4 worm cellular contexts compared by ENCODE assay signal in genomic region chrX:9537538-9538172, ce11.
TF ChIP-seq lines count a peak whose summit lies in the region.

No protein-coding gene starts in this region.

TF ChIP-seq in whole organism, L1 larva, 84 proteins besides CTCF, POLR2A, EP300 and RAD21 (continues in another document):
- TF ChIP-seq zag-1 (tag; optimal IDR thresholded peaks at IDR 0.05; lab: Kevin White, UChicago) (no peak), ceh-8 (GFP tag; optimal IDR thresholded peaks at IDR 0.05; lab: Kevin White, UChicago) (no peak), mdl-1 (tag; optimal IDR thresholded peaks at IDR 0.05; lab: Kevin White, UChicago) (peak in 1 of 2 experiments; percentile 62), grh-1 (GFP tag; IDR thresholded peaks at IDR 0.05; lab: Robert Waterston, UW) (peak; percentile 39), ceh-63 (GFP tag; optimal IDR thresholded peaks at IDR 0.05; lab: Kevin White, UChicago) (no peak), sptf-1 (tag; optimal IDR thresholded peaks at IDR 0.05; lab: Kevin White, UChicago) (no peak), lin-14 (GFP tag; optimal IDR thresholded peaks at IDR 0.05; lab: Kevin White, UChicago) (peak; percentile 49), efl-1 (optimal IDR thresholded peaks at IDR 0.05; lab: Kevin White, UChicago) (no peak), efl-1 (GFP tag; optimal IDR thresholded peaks at IDR 0.05 in 1 of 2; lab: Kevin White, UChicago) (no peak), C16A3.4 (tag; optimal IDR thresholded peaks at IDR 0.05; lab: Kevin White, UChicago) (no peak), pax-3 (tag; optimal IDR thresholded peaks at IDR 0.05; lab: Kevin White, UChicago) (no peak), nhr-84 (tag; optimal IDR thresholded peaks at IDR 0.05; lab: Kevin White, UChicago) (no peak), nhr-76 (tag; optimal IDR thresholded peaks at IDR 0.05; lab: Kevin White, UChicago) (no peak), egl-13 (tag; optimal IDR thresholded peaks at IDR 0.05; lab: Kevin White, UChicago) (no peak), lin-35 (GFP tag; optimal IDR thresholded peaks at IDR 0.05; lab: Kevin White, UChicago) (peak in 1 of 2 experiments; percentile 38), dsc-1 (tag; optimal IDR thresholded peaks at IDR 0.05; lab: Kevin White, UChicago) (peak; percentile 96), nhr-11 (tag; optimal IDR thresholded peaks at IDR 0.05; lab: Kevin White, UChicago) (no peak), lsy-2 (tag; optimal IDR thresholded peaks at IDR 0.05; lab: Kevin White, UChicago) (peak in 1 of 2 experiments; percentile 1), rnt-1 (tag; optimal IDR thresholded peaks at IDR 0.05; lab: Kevin White, UChicago) (peak; percentile 1), nhr-90 (tag; optimal IDR thresholded peaks at IDR 0.05; lab: Kevin White, UChicago; ENCODE audit: poor library complexity) (peak; percentile 17), elt-2 (tag; optimal IDR thresholded peaks at IDR 0.05; lab: Kevin White, UChicago) (no peak), pag-3 (tag; optimal IDR thresholded peaks at IDR 0.05; lab: Kevin White, UChicago; ENCODE audit: borderline replicate concordance, insufficient read depth) (no peak), nhr-71 (tag; optimal IDR thresholded peaks at IDR 0.05; lab: Kevin White, UChicago) (peak; percentile 41)

TF ChIP-seq in whole organism, L2 larva, 48 proteins besides CTCF, POLR2A, EP300 and RAD21 (continues in another document):
- no peak for TF ChIP-seq elt-1 (tag; optimal IDR thresholded peaks at IDR 0.05; lab: Kevin White, UChicago)
- no peak for TF ChIP-seq lin-39 (tag; optimal IDR thresholded peaks at IDR 0.05; lab: Kevin White, UChicago)
- TF ChIP-seq egl-27 (tag; optimal IDR thresholded peaks at IDR 0.05; lab: Kevin White, UChicago): no peak
- TF ChIP-seq ceh-82 (tag; optimal IDR thresholded peaks at IDR 0.05; lab: Kevin White, UChicago): no peak
- no peak for TF ChIP-seq lsy-2 (tag; optimal IDR thresholded peaks at IDR 0.05; lab: Kevin White, UChicago)
- no peak for TF ChIP-seq C34F6.9 (tag; optimal IDR thresholded peaks at IDR 0.05; lab: Kevin White, UChicago)
- no peak for TF ChIP-seq alr-1 (tag; optimal IDR thresholded peaks at IDR 0.05; lab: Kevin White, UChicago)
- TF ChIP-seq ztf-4 (tag; optimal IDR thresholded peaks at IDR 0.05; lab: Kevin White, UChicago): no peak
- peak; percentile 30 for TF ChIP-seq sma-3 (GFP tag; optimal IDR thresholded peaks at IDR 0.05; lab: Kevin White, UChicago)
- TF ChIP-seq lin-13 (GFP tag; optimal IDR thresholded peaks at IDR 0.05; lab: Kevin White, UChicago): no peak
- TF ChIP-seq mab-5 (tag; optimal IDR thresholded peaks at IDR 0.05; lab: Kevin White, UChicago): no peak
- peak; percentile 31 for TF ChIP-seq nhr-21 (tag; optimal IDR thresholded peaks at IDR 0.05; lab: Kevin White, UChicago)
- TF ChIP-seq gmeb-1 (tag; optimal IDR thresholded peaks at IDR 0.05; lab: Kevin White, UChicago): no peak
- TF ChIP-seq Y55F3AM.14 (GFP tag; optimal IDR thresholded peaks at IDR 0.05; lab: Kevin White, UChicago): no peak
- TF ChIP-seq nhr-23 (tag; optimal IDR thresholded peaks at IDR 0.05; lab: Kevin White, UChicago): no peak
- TF ChIP-seq aly-2 (tag; optimal IDR thresholded peaks at IDR 0.05; lab: Kevin White, UChicago): no peak
- peak; percentile 62 for TF ChIP-seq crh-2 (tag; optimal IDR thresholded peaks at IDR 0.05; lab: Kevin White, UChicago)
- no peak for TF ChIP-seq unc-39 (tag; optimal IDR thresholded peaks at IDR 0.05; lab: Kevin White, UChicago)
- TF ChIP-seq ama-1 (optimal IDR thresholded peaks at IDR 0.05; lab: Kevin White, UChicago): no peak
- TF ChIP-seq ztf-11 (tag; optimal IDR thresholded peaks at IDR 0.05; lab: Kevin White, UChicago): no peak
- no peak for TF ChIP-seq unc-55 (GFP tag; optimal IDR thresholded peaks at IDR 0.05; lab: Kevin White, UChicago)
- no peak for TF ChIP-seq R02D3.7 (tag; optimal IDR thresholded peaks at IDR 0.05; lab: Kevin White, UChicago)
- no peak for TF ChIP-seq lin-11 (tag; optimal IDR thresholded peaks at IDR 0.05; lab: Kevin White, UChicago)
- TF ChIP-seq snpc-4 (tag; optimal IDR thresholded peaks at IDR 0.05; lab: Kevin White, UChicago): no peak
- TF ChIP-seq dmd-4 (tag; optimal IDR thresholded peaks at IDR 0.05; lab: Kevin White, UChicago): no peak
- no peak for TF ChIP-seq ceh-16 (tag; optimal IDR thresholded peaks at IDR 0.05; lab: Kevin White, UChicago)

TF ChIP-seq in whole organism, L3 larva, 47 proteins besides CTCF, POLR2A, EP300 and RAD21:
- TF ChIP-seq unc-62 (GFP tag; optimal IDR thresholded peaks at IDR 0.05; lab: Kevin White, UChicago) (no peak), lin-15B (tag; optimal IDR thresholded peaks at IDR 0.05; lab: Kevin White, UChicago) (no peak), elt-3 (tag; optimal IDR thresholded peaks at IDR 0.05; lab: Kevin White, UChicago) (peak in 1 of 3 experiments; percentile 50), ceh-16 (tag; optimal IDR thresholded peaks at IDR 0.05; lab: Kevin White, UChicago) (no peak), nhr-43 (tag; optimal IDR thresholded peaks at IDR 0.05; lab: Kevin White, UChicago; ENCODE audit: poor library complexity, severe bottlenecking) (peak; percentile 67), nhr-23 (tag; optimal IDR thresholded peaks at IDR 0.05; lab: Kevin White, UChicago) (peak; percentile 56), nhr-25 (tag; optimal IDR thresholded peaks at IDR 0.05; lab: Kevin White, UChicago) (peak; percentile 84), egl-5 (tag; optimal IDR thresholded peaks at IDR 0.05; lab: Kevin White, UChicago) (no peak), mdl-1 (tag; optimal IDR thresholded peaks at IDR 0.05; lab: Kevin White, UChicago) (no peak), ceh-9 (tag; optimal IDR thresholded peaks at IDR 0.05; lab: Kevin White, UChicago) (no peak), pqm-1 (tag; optimal IDR thresholded peaks at IDR 0.05; lab: Kevin White, UChicago) (peak; percentile 52), nhr-28 (tag; optimal IDR thresholded peaks at IDR 0.05; lab: Kevin White, UChicago) (no peak), jun-1 (tag; optimal IDR thresholded peaks at IDR 0.05; lab: Kevin White, UChicago) (peak; percentile 15), sea-2 (GFP tag; optimal IDR thresholded peaks at IDR 0.05; lab: Kevin White, UChicago) (no peak), lin-39 (tag; optimal IDR thresholded peaks at IDR 0.05; lab: Kevin White, UChicago) (no peak), daf-12 (tag; optimal IDR thresholded peaks at IDR 0.05; lab: Kevin White, UChicago) (no peak), nhr-237 (tag; optimal IDR thresholded peaks at IDR 0.05; lab: Kevin White, UChicago) (no peak)

TF ChIP-seq in whole organism, L4 larva, 104 proteins besides CTCF, POLR2A, EP300 and RAD21 (continues in another document):
- TF ChIP-seq T20F7.1 (GFP tag; optimal IDR thresholded peaks at IDR 0.05; lab: Kevin White, UChicago): no peak
- no peak for TF ChIP-seq unc-39 (tag; optimal IDR thresholded peaks at IDR 0.05; lab: Kevin White, UChicago)
- peak; percentile 36 for TF ChIP-seq mxl-3 (GFP tag; optimal IDR thresholded peaks at IDR 0.05; lab: Kevin White, UChicago)
- TF ChIP-seq mdl-1 (tag; optimal IDR thresholded peaks at IDR 0.05; lab: Kevin White, UChicago): peak in 1 of 2 experiments; percentile 75
- no peak for TF ChIP-seq fos-1 (tag; optimal IDR thresholded peaks at IDR 0.05; lab: Kevin White, UChicago)
- no peak for TF ChIP-seq arid-1 (GFP tag; conservative IDR thresholded peaks at IDR 0.05; lab: Robert Waterston, UW)
- TF ChIP-seq attf-4 (tag; optimal IDR thresholded peaks at IDR 0.05; lab: Kevin White, UChicago): no peak
- TF ChIP-seq madf-9 (GFP tag; conservative IDR thresholded peaks at IDR 0.05; lab: Robert Waterston, UW): no peak
- TF ChIP-seq daf-19 (GFP tag; conservative IDR thresholded peaks at IDR 0.05; lab: Robert Waterston, UW): no peak
- TF ChIP-seq mep-1 (tag; optimal IDR thresholded peaks at IDR 0.05; lab: Kevin White, UChicago): peak; percentile 19
- TF ChIP-seq jun-1 (tag; optimal IDR thresholded peaks at IDR 0.05; lab: Kevin White, UChicago): no peak
- TF ChIP-seq ctbp-1 (GFP tag; IDR thresholded peaks at IDR 0.05; lab: Robert Waterston, UW): no peak
- TF ChIP-seq F26F4.8 (GFP tag; conservative IDR thresholded peaks at IDR 0.05; lab: Robert Waterston, UW): no peak
- TF ChIP-seq lir-3 (tag; optimal IDR thresholded peaks at IDR 0.05; lab: Kevin White, UChicago): no peak
- no peak for TF ChIP-seq nhr-111 (GFP tag; optimal IDR thresholded peaks at IDR 0.05; lab: Kevin White, UChicago)
- TF ChIP-seq zfp-3 (GFP tag; conservative IDR thresholded peaks at IDR 0.05; lab: Robert Waterston, UW): no peak
- TF ChIP-seq mdt-29 (GFP tag; IDR thresholded peaks at IDR 0.05; lab: Robert Waterston, UW): no peak
- TF ChIP-seq madf-5 (GFP tag; IDR thresholded peaks at IDR 0.05; lab: Robert Waterston, UW): no peak
- no peak for TF ChIP-seq F37D6.2 (tag; optimal IDR thresholded peaks at IDR 0.05; lab: Kevin White, UChicago)
- no peak for TF ChIP-seq lim-7 (GFP tag; IDR thresholded peaks at IDR 0.05; lab: Robert Waterston, UW)
- TF ChIP-seq spr-1 (tag; optimal IDR thresholded peaks at IDR 0.05; lab: Kevin White, UChicago): no peak
- no peak for TF ChIP-seq nhr-10 (tag; optimal IDR thresholded peaks at IDR 0.05; lab: Kevin White, UChicago)
- TF ChIP-seq ceh-62 (tag; optimal IDR thresholded peaks at IDR 0.05; lab: Kevin White, UChicago): no peak
- no peak for TF ChIP-seq lin-29 (GFP tag; IDR thresholded peaks at IDR 0.05; lab: Robert Waterston, UW)
- TF ChIP-seq unc-62 (GFP tag; optimal IDR thresholded peaks at IDR 0.05 in 1 of 2; lab: Kevin White, UChicago): no peak
- TF ChIP-seq unc-62 (tag; optimal IDR thresholded peaks at IDR 0.05; lab: Kevin White, UChicago): no peak
- no peak for TF ChIP-seq Y75B8A.6 (GFP tag; IDR thresholded peaks at IDR 0.05; lab: Robert Waterston, UW)
- no peak for TF ChIP-seq F44E2.7 (GFP tag; IDR thresholded peaks at IDR 0.05; lab: Robert Waterston, UW)
- no peak for TF ChIP-seq aly-2 (tag; optimal IDR thresholded peaks at IDR 0.05; lab: Kevin White, UChicago)
- TF ChIP-seq hmg-1.1 (GFP tag; IDR thresholded peaks at IDR 0.05; lab: Robert Waterston, UW): no peak
- TF ChIP-seq nhr-42 (GFP tag; IDR thresholded peaks at IDR 0.05; lab: Robert Waterston, UW): no peak
- TF ChIP-seq nhr-41 (GFP tag; IDR thresholded peaks at IDR 0.05; lab: Robert Waterston, UW): no peak
- TF ChIP-seq nhr-25 (tag; optimal IDR thresholded peaks at IDR 0.05; lab: Kevin White, UChicago; ENCODE audit: borderline replicate concordance, insufficient read depth): no peak
- TF ChIP-seq T26A8.4 (GFP tag; IDR thresholded peaks at IDR 0.05; lab: Robert Waterston, UW): no peak
- no peak for TF ChIP-seq zip-2 (tag; optimal IDR thresholded peaks at IDR 0.05; lab: Kevin White, UChicago)
- no peak for TF ChIP-seq ceh-32 (tag; optimal IDR thresholded peaks at IDR 0.05; lab: Kevin White, UChicago; ENCODE audit: poor library complexity)
- peak; percentile 13 for TF ChIP-seq nhr-6 (tag; optimal IDR thresholded peaks at IDR 0.05; lab: Kevin White, UChicago)
- TF ChIP-seq ceh-20 (GFP tag; IDR thresholded peaks at IDR 0.05; lab: Robert Waterston, UW): no peak
- no peak for TF ChIP-seq dmd-8 (GFP tag; IDR thresholded peaks at IDR 0.05; lab: Robert Waterston, UW)

Comparison
In these comparisons a context has a peak if more than half of its experiments do, and no peak if none do; other contexts are left out.
1. Of the 29 proteins assayed by ChIP-seq in both whole organism, L4 larva and whole organism, L1 larva: peak only in whole organism, L4 larva: aha-1 and nhr-28; only in whole organism, L1 larva: none; in both: mep-1; in neither: 24; mixed calls (peak in some experiments, not most) for 2.